Fruit fly (Drosophila melanogaster): Measurements from ENCODE around the gene Pex7.

- TF ChIP-seq ttk (optimal IDR thresholded peaks at IDR 0.05) (no peak), psq (optimal IDR thresholded peaks at IDR 0.05) (no peak), h (optimal IDR thresholded peaks at IDR 0.05) (no peak), Sin3A (optimal IDR thresholded peaks at IDR 0.05) (no peak), insv (optimal IDR thresholded peaks at IDR 0.05) (no peak), Myc (optimal IDR thresholded peaks at IDR 0.05) (no peak)
Measured at dm6 chr3L:8699612-8700011, 52.7 kb downstream of the Pex7 start.
